Worm (Caenorhabditis elegans): ENCODE measurements around the gene srw-24.

DNA sequence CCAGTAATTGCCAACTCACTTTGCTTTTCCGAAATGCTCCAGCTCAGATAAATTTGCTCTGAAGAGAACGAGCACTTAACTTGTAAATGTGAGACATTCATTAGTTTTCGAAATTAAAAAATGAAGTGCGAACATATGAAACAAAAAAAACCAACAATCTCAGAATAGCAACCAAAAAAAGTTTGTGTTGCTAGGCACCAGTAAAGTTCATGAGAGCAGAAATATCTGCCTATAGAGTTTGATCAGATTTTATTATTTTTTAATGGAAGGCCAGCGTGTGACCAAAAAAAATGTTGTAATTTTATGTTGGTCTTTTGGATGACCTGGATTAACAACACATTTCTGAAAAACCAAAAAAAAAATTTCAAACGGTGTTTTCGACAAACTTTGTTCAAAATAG, 40.4 kb downstream of the srw-24 start, which contains the start of gene M01B2.12:
- TF ChIP-seq flt-1 (GFP tag; IDR thresholded peaks at IDR 0.05), result no peak
- TF ChIP-seq med-1 (GFP tag; optimal IDR thresholded peaks at IDR 0.05; ENCODE audit: insufficient read depth), result no peak
- no peak for TF ChIP-seq cog-1 (tag; optimal IDR thresholded peaks at IDR 0.05)
- no peak for TF ChIP-seq T22C8.4 (GFP tag; IDR thresholded peaks at IDR 0.05)

Data from whole organism, midembryonic.